Worm (Caenorhabditis elegans): ENCODE measurements around the gene C05D11.5.

C05D11.5 gene

ce11 chrIII:6374947-6375415 lies 36.8 kb downstream of the C05D11.5 start, which contains the start of the genes rps-13 and nfx-1:
TSS of gene rps-13 (minus strand) at chrIII:6374997.
TSS of gene nfx-1 (plus strand) at chrIII:6375379.
- TF ChIP-seq elt-1 (tag; optimal IDR thresholded peaks at IDR 0.05; ENCODE audit: borderline replicate concordance, insufficient read depth) (no peak), ceh-43 (GFP tag; optimal IDR thresholded peaks at IDR 0.05) (no peak), ceh-39 (tag; optimal IDR thresholded peaks at IDR 0.05) (peak; percentile 30), lin-13 (tag; optimal IDR thresholded peaks at IDR 0.05) (peak; percentile 68), mab-5 (tag; optimal IDR thresholded peaks at IDR 0.05) (no peak), flh-1 (GFP tag; optimal IDR thresholded peaks at IDR 0.05) (no peak), nhr-76 (tag; optimal IDR thresholded peaks at IDR 0.05) (no peak), zip-8 (tag; optimal IDR thresholded peaks at IDR 0.05) (no peak), snpc-4 (tag; optimal IDR thresholded peaks at IDR 0.05) (no peak), elt-3 (tag; optimal IDR thresholded peaks at IDR 0.05) (no peak), mls-2 (tag; optimal IDR thresholded peaks at IDR 0.05) (peak; percentile 20), nhr-28 (tag; optimal IDR thresholded peaks at IDR 0.05) (no peak), nhr-2 (tag; optimal IDR thresholded peaks at IDR 0.05) (peak; percentile 56), unc-120 (tag; optimal IDR thresholded peaks at IDR 0.05; ENCODE audit: poor library complexity, severe bottlenecking) (peak; percentile 72), cnd-1 (tag; optimal IDR thresholded peaks at IDR 0.05) (no peak), sem-2 (GFP tag; optimal IDR thresholded peaks at IDR 0.05) (no peak), ceh-83 (GFP tag; optimal IDR thresholded peaks at IDR 0.05) (no peak), ces-1 (GFP tag; optimal IDR thresholded peaks at IDR 0.05) (no peak), nhr-12 (tag; optimal IDR thresholded peaks at IDR 0.05) (no peak), hlh-1 (tag; optimal IDR thresholded peaks at IDR 0.05) (peak; percentile 65), bed-3 (GFP tag; optimal IDR thresholded peaks at IDR 0.05) (no peak), mep-1 (tag; optimal IDR thresholded peaks at IDR 0.05) (peak; percentile 93), sptf-1 (tag; optimal IDR thresholded peaks at IDR 0.05) (no peak), nhr-237 (tag; optimal IDR thresholded peaks at IDR 0.05) (peak; percentile 59), M03D4.4 (tag; optimal IDR thresholded peaks at IDR 0.05) (no peak), drap-1 (GFP tag; optimal IDR thresholded peaks at IDR 0.05) (peak; percentile 2), lin-32 (GFP tag; optimal IDR thresholded peaks at IDR 0.05) (no peak), ham-2 (GFP tag; optimal IDR thresholded peaks at IDR 0.05) (peak; percentile 34), unc-62 (GFP tag; optimal IDR thresholded peaks at IDR 0.05) (no peak), tbx-8 (GFP tag; optimal IDR thresholded peaks at IDR 0.05) (no peak), ztf-11 (tag; optimal IDR thresholded peaks at IDR 0.05) (no peak), lsy-2 (tag; optimal IDR thresholded peaks at IDR 0.05) (peak; percentile 98), pha-4 (tag; optimal IDR thresholded peaks at IDR 0.05) (peak; percentile 88), unc-39 (tag; optimal IDR thresholded peaks at IDR 0.05) (no peak), blmp-1 (tag; optimal IDR thresholded peaks at IDR 0.05) (no peak)

DNA sequence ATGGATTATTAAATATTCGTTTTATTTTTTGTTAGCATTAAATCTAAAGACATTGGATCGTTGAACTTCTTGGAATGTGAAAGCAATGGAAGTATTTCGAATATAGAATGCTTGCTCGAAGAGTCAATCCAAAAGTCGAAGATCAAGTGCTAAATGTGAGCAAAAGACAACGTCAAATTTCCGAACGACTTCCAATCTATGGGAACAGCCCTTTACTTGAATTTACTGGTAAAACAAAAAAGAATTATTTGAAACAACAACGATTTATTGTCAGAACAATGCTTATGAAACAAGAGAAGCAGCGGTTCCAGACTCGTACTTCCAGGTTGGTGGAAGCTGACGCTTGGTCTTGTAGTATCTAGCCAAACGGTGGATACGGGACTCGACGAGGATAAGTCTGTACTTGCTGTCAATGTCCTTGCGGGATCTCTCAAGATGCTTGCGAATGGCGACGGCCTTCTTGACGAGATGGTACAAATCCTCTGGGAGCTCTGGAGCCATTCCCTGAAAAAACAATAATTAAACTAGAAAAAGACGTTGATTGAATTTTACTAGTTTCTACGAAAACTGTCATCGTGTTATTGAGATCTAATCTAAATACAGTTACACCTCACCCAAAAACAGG lies 37.9 kb downstream of the C05D11.5 start:
- no peak for TF ChIP-seq flh-1 (GFP tag; optimal IDR thresholded peaks at IDR 0.05)

ce11 chrIII:6368524-6368923 lies 43.3 kb downstream of the C05D11.5 start:
- TF ChIP-seq ceh-43 (GFP tag; optimal IDR thresholded peaks at IDR 0.05) (no peak), lin-13 (tag; optimal IDR thresholded peaks at IDR 0.05) (no peak), sptf-1 (tag; optimal IDR thresholded peaks at IDR 0.05) (no peak), lin-32 (GFP tag; optimal IDR thresholded peaks at IDR 0.05) (no peak), unc-120 (tag; optimal IDR thresholded peaks at IDR 0.05; ENCODE audit: poor library complexity, severe bottlenecking) (no peak), unc-62 (GFP tag; optimal IDR thresholded peaks at IDR 0.05) (no peak), nhr-76 (tag; optimal IDR thresholded peaks at IDR 0.05) (no peak), mab-5 (tag; optimal IDR thresholded peaks at IDR 0.05) (no peak), ztf-11 (tag; optimal IDR thresholded peaks at IDR 0.05) (no peak), nhr-28 (tag; optimal IDR thresholded peaks at IDR 0.05) (no peak), bed-3 (GFP tag; optimal IDR thresholded peaks at IDR 0.05) (no peak), ces-1 (GFP tag; optimal IDR thresholded peaks at IDR 0.05) (no peak), drap-1 (GFP tag; optimal IDR thresholded peaks at IDR 0.05) (no peak), sem-2 (GFP tag; optimal IDR thresholded peaks at IDR 0.05) (no peak), hlh-1 (tag; optimal IDR thresholded peaks at IDR 0.05) (no peak), nhr-237 (tag; optimal IDR thresholded peaks at IDR 0.05) (no peak), M03D4.4 (tag; optimal IDR thresholded peaks at IDR 0.05) (no peak)

Measured in whole organism, mixed stage, embryonic.